Worm (Caenorhabditis elegans): Measurements from ENCODE around the gene T25G12.11.

- TF ChIP-seq pha-4 (tag; optimal IDR thresholded peaks at IDR 0.05): no peak
- TF ChIP-seq hmg-1.2 (GFP tag; IDR thresholded peaks at IDR 0.05): no peak
- TF ChIP-seq lsy-27 (tag; optimal IDR thresholded peaks at IDR 0.05; ENCODE audit: borderline replicate concordance, insufficient read depth): no peak
- no peak for TF ChIP-seq zim-3 (tag; optimal IDR thresholded peaks at IDR 0.05)
- no peak for TF ChIP-seq lin-40 (tag; optimal IDR thresholded peaks at IDR 0.05)
- TF ChIP-seq efl-1 (GFP tag; optimal IDR thresholded peaks at IDR 0.05): no peak
- TF ChIP-seq unc-62 (GFP tag; optimal IDR thresholded peaks at IDR 0.05): no peak
- no peak for TF ChIP-seq snpc-1.1 (tag; optimal IDR thresholded peaks at IDR 0.05; ENCODE audit: insufficient read depth)
These were observed 10.0 kb downstream of the T25G12.11 start for ce11 chrX:17227376-17227775.
